Fruit fly (Drosophila melanogaster): ENCODE results near the gene Dnz1.

DNA sequence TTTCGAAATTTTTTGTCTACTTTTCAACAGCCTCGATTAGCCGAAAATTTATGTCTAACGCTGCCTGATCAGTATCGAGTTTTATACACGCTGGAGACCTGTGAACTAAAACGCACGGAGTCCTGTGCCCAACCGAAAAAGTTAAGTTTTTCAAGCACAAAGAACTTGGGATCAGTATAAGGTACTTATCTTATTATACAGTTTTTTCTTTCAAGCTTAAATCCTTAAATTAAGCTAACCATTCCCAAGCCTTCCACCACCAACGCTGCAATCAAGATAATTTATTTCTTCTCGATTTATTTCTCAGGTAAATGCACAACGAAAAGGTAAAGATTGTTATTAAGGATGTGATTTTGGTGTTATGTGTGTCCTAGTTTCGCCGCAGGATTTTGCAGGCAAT is 9.5 kb downstream of the Dnz1 start, which contains the start of gene Porin2:
- no peak for TF ChIP-seq Dll (optimal IDR thresholded peaks at IDR 0.05)
- no peak for TF ChIP-seq CG8478 (optimal IDR thresholded peaks at IDR 0.05)
- TF ChIP-seq EcR (GFP tag; optimal IDR thresholded peaks at IDR 0.05), result no peak
- no peak for TF ChIP-seq usp (GFP tag; optimal IDR thresholded peaks at IDR 0.05)
- TF ChIP-seq pan (optimal IDR thresholded peaks at IDR 0.05), result no peak
